Worm (Caenorhabditis elegans) whole organism, midembryonic: ENCODE data around the gene ZK686.3.

ENCODE experiments used
- T22C8.4 ChIP-seq: fragments of 200-800 bp; sonication (Bioruptor generic); IDR thresholded peaks from 2 replicates; pipeline ENCODE4 v1.3.6; 2022; ENCODE audit warnings: missing genetic modification characterization, missing compliant biosample characterization
- flt-1 ChIP-seq: fragments of 200-800 bp; sonication (Bioruptor generic); IDR thresholded peaks from 2 replicates; pipeline ENCODE4 v1.3.6; 2022; ENCODE audit warnings: missing genetic modification characterization, missing compliant biosample characterization
- klf-2 ChIP-seq: fragments of 200-800 bp; sonication (Bioruptor generic); conservative IDR thresholded peaks from 2 replicates; pipeline ENCODE4 v1.3.6; 2022; ENCODE audit warnings: missing genetic modification reagents, missing genetic modification characterization, missing compliant biosample characterization
- med-1 ChIP-seq: sonication (generic microtip); optimal IDR thresholded peaks from 2 replicates; lab custom pipeline; 2017; ENCODE audit warnings: missing genetic modification characterization, mild to moderate bottlenecking, missing compliant biosample characterization, antibody characterized with exemption, missing genetic modification reagents; ENCODE audit not compliant: insufficient read depth
- tab-1 ChIP-seq: fragments of 200-800 bp; sonication (Bioruptor generic); IDR thresholded peaks from 2 replicates; pipeline ENCODE4 v1.3.6; 2022; ENCODE audit warnings: missing genetic modification characterization, missing compliant biosample characterization
- ztf-23 ChIP-seq: fragments of 200-800 bp; sonication (Bioruptor generic); IDR thresholded peaks from 2 replicates; pipeline ENCODE4 v1.3.6; 2022; ENCODE audit warnings: missing genetic modification reagents, missing genetic modification characterization, missing compliant biosample characterization
- ztf-29 ChIP-seq: fragments of 200-800 bp; sonication (Bioruptor generic); IDR thresholded peaks from 2 replicates; pipeline ENCODE4 v1.3.6; 2022; ENCODE audit warnings: missing genetic modification reagents, missing genetic modification characterization, missing compliant biosample characterization

DNA sequence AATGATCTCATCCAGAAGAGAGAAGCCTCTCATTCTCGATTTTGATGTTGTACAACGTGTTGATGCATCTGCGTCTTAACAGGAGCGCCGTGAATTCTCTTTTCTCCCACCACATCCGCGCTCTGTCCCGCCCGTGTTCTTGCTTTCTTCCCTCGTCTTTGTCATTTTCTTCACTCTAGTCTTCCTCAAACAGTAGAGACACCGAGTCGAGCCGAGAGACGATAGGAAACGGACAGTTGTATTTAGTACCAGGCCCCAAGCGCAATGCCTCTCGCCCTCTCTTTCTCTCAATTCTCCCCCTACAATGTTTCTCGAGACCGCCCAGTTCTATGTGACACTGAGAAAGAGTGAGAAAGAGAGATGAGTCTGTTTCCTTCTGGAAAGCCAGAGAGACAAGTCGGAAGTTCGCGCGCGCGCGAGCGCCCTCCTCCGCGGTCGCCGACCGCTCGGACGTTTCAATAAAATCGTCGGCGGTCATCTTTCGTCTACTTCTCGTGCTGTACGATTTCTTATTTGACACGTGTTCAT is 39.3 kb downstream of the ZK686.3 start, which contains the start of gene ZK112.4:
- peak; percentile 27; the same call in 1 of the 2 replicates for TF ChIP-seq ztf-23 (GFP tag; lab: Robert Waterston, UW)
- no peak for TF ChIP-seq med-1 (GFP tag; lab: Kevin White, UChicago)
- peak; percentile 28; the same call in 1 of the 2 replicates for TF ChIP-seq flt-1
- no peak for TF ChIP-seq klf-2 (GFP tag; lab: Robert Waterston, UW)
- TF ChIP-seq tab-1 (GFP tag; lab: Robert Waterston, UW), result no peak
- TF ChIP-seq ztf-29 (GFP tag; lab: Robert Waterston, UW), result no peak
- no peak for TF ChIP-seq T22C8.4 (GFP tag; lab: Robert Waterston, UW)
